Fruit fly (Drosophila melanogaster): ENCODE data around the gene Hsp27.

Hsp27 gene

DNA sequence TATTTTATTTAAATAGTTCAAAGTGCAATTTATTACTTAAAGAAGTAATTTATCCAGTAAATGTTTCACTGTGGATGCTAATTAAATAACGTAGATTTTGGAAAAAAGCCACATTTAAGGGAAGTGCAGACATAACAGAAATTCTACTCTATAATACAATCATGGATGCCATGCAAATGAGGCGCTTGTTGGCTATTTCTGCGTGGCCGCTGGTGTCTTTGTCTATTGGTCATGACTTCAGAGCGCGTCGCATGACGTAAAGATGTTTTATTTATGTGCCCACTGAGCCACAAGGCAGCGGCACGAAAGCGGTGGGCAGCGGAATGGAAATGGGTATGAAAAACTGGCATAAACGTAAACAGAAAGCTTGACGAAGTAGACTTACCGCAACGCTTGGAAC is 42.0 kb downstream of the Hsp27 start:
- TF ChIP-seq CG32121 (GFP tag; IDR thresholded peaks at IDR 0.05) (peak; percentile 51; the same call in 1 of the 2 replicates), gl (tag; optimal IDR thresholded peaks at IDR 0.05) (no peak), CG14655 (GFP tag; optimal IDR thresholded peaks at IDR 0.05) (peak; percentile 34), Ets98B (GFP tag; IDR thresholded peaks at IDR 0.05) (peak; percentile 63), CG4496 (GFP tag; IDR thresholded peaks at IDR 0.05) (peak; percentile 50; the same call in 1 of the 3 replicates), CG8301 (tag; optimal IDR thresholded peaks at IDR 0.05) (peak; percentile 32)

DNA sequence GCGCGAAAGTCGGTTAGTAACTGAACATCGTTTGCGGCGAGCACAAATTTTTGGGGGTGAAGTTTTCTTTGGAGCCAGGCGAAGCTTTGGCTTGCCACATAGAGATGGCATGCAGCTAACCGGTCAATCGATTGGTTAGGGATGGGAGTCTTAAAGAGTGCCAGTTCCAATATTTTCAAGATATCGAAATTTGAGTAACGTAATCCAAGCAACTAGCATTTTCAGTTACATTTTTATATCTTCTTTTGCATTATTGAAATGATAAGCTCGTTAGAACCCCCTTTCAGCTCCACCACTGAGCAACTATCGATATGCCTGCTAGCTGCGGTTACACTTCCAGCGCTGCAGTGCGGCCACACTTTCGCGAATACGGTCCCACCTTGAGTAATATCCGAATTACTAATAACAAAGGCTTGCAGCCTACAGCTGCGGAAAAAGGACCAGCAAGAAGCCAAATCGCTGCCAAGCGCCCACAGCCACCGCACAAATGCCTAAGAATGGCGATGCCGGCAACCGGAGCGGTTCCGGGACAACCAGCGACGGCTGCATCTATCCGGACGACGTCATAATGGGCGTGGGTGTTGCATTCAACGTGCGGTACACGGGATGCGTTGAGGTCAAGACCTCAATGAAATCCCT is 42.9 kb downstream of the Hsp27 start, which contains the start of the genes Atat and Shc:
Gene Atat, minus strand, starts transcription at position 103 of the 639 bp plus-strand sequence.
Gene Shc, plus strand, starts transcription at position 355 of the 639 bp plus-strand sequence.
- TF ChIP-seq CG9948 (tag; optimal IDR thresholded peaks at IDR 0.05) (peak; percentile 98), Snoo (tag; optimal IDR thresholded peaks at IDR 0.05) (peak; percentile 99), CG8159 (tag; optimal IDR thresholded peaks at IDR 0.05) (peak; percentile 98), gl (tag; optimal IDR thresholded peaks at IDR 0.05) (peak; percentile 90), CG34367 (tag; optimal IDR thresholded peaks at IDR 0.05) (peak; percentile 98), fd96Ca (GFP tag; IDR thresholded peaks at IDR 0.05) (peak; percentile 99), D1 (tag; optimal IDR thresholded peaks at IDR 0.05) (peak; percentile 54), Pif1A (GFP tag; optimal IDR thresholded peaks at IDR 0.05) (peak; percentile 97), CG12605 (GFP tag; IDR thresholded peaks at IDR 0.05) (peak; percentile 95), Pif1B (GFP tag; optimal IDR thresholded peaks at IDR 0.05) (peak; percentile 94), CG15710 (tag; optimal IDR thresholded peaks at IDR 0.05) (peak; percentile 99), CG10348 (GFP tag; IDR thresholded peaks at IDR 0.05) (peak; percentile 99), CG8301 (tag; optimal IDR thresholded peaks at IDR 0.05) (peak; percentile 96), CG17806 (tag; optimal IDR thresholded peaks at IDR 0.05) (peak; percentile 98), rn (GFP tag; IDR thresholded peaks at IDR 0.05) (peak; percentile 99), CG14655 (GFP tag; optimal IDR thresholded peaks at IDR 0.05) (peak; percentile 98), CG32121 (GFP tag; IDR thresholded peaks at IDR 0.05) (peak; percentile 99), CG4496 (GFP tag; IDR thresholded peaks at IDR 0.05) (peak; percentile 99), CG13204 (GFP tag; optimal IDR thresholded peaks at IDR 0.05) (peak; percentile 78), EcR (GFP tag; optimal IDR thresholded peaks at IDR 0.05) (peak; percentile 11), Ets98B (GFP tag; IDR thresholded peaks at IDR 0.05) (peak; percentile 99)

DNA sequence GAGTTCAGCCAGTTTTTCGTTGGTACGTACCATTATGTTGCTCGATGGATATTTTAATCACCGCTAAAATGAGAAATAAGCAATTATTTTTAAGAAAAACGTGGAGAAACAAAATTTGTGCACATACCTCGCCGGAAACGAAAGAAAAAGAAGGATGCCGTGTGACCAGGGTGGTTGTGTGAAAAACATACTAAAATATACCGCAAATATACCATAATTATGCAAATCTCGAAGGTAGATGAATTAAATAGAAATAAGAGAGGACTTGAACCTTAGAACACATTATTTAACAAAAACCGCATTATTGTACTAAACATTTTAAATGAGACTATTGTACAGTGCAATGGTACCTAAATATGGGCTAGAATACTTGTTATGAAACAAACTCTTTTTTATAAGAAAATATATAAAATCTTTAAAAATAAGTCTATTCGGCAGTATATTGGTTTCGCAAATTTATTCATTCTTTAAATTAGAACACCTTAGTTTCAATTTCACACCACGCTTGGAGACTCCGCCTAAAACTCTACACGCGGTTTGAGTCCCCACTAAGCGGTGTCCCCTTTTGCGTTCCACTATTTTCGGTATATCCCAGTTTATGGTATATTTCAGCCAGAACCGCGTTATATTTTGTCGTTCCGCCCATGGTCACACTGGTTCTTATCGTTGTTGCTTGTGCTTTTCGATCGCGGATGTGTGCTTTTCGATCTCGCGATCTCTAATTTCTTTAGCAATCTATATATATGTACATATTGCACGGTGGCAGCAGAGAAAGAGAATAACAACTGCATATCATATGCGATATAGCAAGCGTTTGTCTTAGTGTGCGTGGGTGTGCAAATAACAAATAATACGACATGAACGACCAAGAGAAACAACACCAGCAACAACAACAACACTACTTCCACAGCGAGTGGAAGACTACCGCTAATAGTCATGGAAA is 46.1 kb downstream of the Hsp27 start, which contains the start of the genes RpS17 and MTF-1:
Gene RpS17, minus strand, starts transcription at position 157 of the 943 bp plus-strand sequence.
Gene MTF-1, plus strand, starts transcription at position 648 of the 943 bp plus-strand sequence.
- TF ChIP-seq gl (tag; optimal IDR thresholded peaks at IDR 0.05) (peak; percentile 10), CG8301 (tag; optimal IDR thresholded peaks at IDR 0.05) (peak; percentile 0), D1 (tag; optimal IDR thresholded peaks at IDR 0.05) (no peak), CG17806 (tag; optimal IDR thresholded peaks at IDR 0.05) (peak; percentile 9), fd96Ca (GFP tag; IDR thresholded peaks at IDR 0.05) (no peak), Pif1B (GFP tag; optimal IDR thresholded peaks at IDR 0.05) (peak; percentile 26), CG15710 (tag; optimal IDR thresholded peaks at IDR 0.05) (no peak), CG8159 (tag; optimal IDR thresholded peaks at IDR 0.05) (no peak), CG9948 (tag; optimal IDR thresholded peaks at IDR 0.05) (no peak), Ets98B (GFP tag; IDR thresholded peaks at IDR 0.05) (no peak), CG34367 (tag; optimal IDR thresholded peaks at IDR 0.05) (peak; percentile 27), CG4496 (GFP tag; IDR thresholded peaks at IDR 0.05) (peak; percentile 64), EcR (GFP tag; optimal IDR thresholded peaks at IDR 0.05) (peak; percentile 41), CG32121 (GFP tag; IDR thresholded peaks at IDR 0.05) (no peak), CG14655 (GFP tag; optimal IDR thresholded peaks at IDR 0.05) (no peak), CG13204 (GFP tag; optimal IDR thresholded peaks at IDR 0.05) (peak; percentile 6), CG12605 (GFP tag; IDR thresholded peaks at IDR 0.05) (0 out of 2 replicates have a peak, but pooled peaks have one; percentile 32), rn (GFP tag; IDR thresholded peaks at IDR 0.05) (no peak), Snoo (tag; optimal IDR thresholded peaks at IDR 0.05) (peak; percentile 58), Pif1A (GFP tag; optimal IDR thresholded peaks at IDR 0.05) (peak; percentile 24), CG10348 (GFP tag; IDR thresholded peaks at IDR 0.05) (no peak)

DNA sequence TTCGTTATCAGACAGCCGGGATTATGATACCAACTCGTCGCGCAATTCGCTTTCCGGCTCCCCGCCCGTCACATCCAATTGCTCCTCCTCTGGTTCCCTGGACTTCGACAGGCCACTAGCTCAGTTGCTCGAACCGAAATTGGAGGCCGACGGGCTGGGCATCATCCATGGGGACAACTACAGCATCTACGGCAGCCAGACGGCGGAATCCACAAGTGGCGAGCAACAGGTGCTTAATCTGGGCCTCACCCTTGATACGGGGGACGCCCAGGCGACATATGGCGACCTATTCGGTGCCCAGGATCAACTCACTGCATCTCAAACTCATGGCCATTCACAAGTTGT is 46.7 kb downstream of the Hsp27 start:
- TF ChIP-seq CG12605 (GFP tag; IDR thresholded peaks at IDR 0.05) (peak; percentile 42; the same call in 1 of the 2 replicates), Pif1B (GFP tag; optimal IDR thresholded peaks at IDR 0.05) (no peak), CG8301 (tag; optimal IDR thresholded peaks at IDR 0.05) (no peak)

DNA sequence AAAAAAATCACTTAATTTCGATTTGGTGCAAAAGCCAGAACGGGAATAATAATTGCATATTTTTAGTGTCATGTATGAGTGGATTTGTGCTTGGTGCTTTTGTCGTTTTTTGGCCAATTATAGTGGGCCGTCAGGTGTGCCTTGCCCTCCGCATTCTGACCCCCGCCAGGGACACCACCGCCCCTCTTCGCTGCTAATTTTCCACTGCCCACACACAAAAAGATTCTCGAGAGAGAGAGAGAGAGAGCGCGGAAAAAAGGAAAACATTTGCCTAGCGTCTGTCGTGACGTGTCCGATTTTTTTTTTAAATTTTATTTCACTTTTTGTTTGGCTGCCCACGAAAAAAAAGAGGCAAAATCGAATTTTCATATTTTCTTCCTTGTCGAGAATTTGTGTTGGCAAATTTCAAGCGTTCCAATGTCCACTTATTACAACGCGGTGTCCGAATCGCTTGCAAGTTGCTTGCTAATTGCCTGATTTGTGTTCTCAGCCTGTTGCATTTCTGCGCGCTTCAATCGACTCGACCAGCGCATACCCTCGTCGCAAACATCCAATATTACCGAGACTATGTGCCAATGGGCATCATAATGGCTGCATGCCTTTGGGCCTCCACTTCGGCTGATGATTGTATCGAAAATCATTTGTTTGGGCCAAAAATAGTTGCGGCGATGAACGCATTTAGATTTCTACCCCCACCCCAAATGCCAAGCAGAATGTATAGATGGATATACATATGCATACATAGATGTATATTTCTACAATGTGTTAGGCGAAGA is 48.2 kb downstream of the Hsp27 start:
- TF ChIP-seq EcR (GFP tag; optimal IDR thresholded peaks at IDR 0.05), result no peak
- TF ChIP-seq rn (GFP tag; IDR thresholded peaks at IDR 0.05), result no peak
- TF ChIP-seq fd96Ca (GFP tag; IDR thresholded peaks at IDR 0.05), result no peak; the same call in 2 of the 3 replicates
- no peak for TF ChIP-seq CG9948 (tag; optimal IDR thresholded peaks at IDR 0.05)

Measured in whole organism, pupa.